Worm (Caenorhabditis elegans) whole organism, mixed stage, embryonic: ENCODE data around the gene K10C2.7.

Source experiments
- M03D4.4 ChIP-seq: sonication (generic microtip); optimal IDR thresholded peaks from 2 replicates; lab custom pipeline; 2017; ENCODE audit warnings: mild to moderate bottlenecking, missing genetic modification characterization, missing compliant biosample characterization
- bed-3 ChIP-seq: fragments of 200-800 bp; sonication (Bioruptor generic); optimal IDR thresholded peaks from 3 replicates; lab custom pipeline; 2018; ENCODE audit warnings: mild to moderate bottlenecking, missing genetic modification characterization, moderate library complexity, missing compliant biosample characterization
- blmp-1 ChIP-seq: fragments of 150-350 bp; optimal IDR thresholded peaks from 2 replicates; lab custom pipeline; 2014; ENCODE audit warnings: missing biosample characterization, missing genetic modification characterization
- ceh-43 ChIP-seq: fragments of 200-800 bp; sonication (Bioruptor generic); optimal IDR thresholded peaks from 2 replicates; lab custom pipeline; 2018; ENCODE audit warnings: mild to moderate bottlenecking, missing genetic modification characterization, moderate library complexity, missing compliant biosample characterization
- ceh-83 ChIP-seq: fragments of 200-800 bp; sonication (Bioruptor generic); optimal IDR thresholded peaks from 2 replicates; lab custom pipeline; 2018; ENCODE audit warnings: mild to moderate bottlenecking, missing genetic modification characterization, missing compliant biosample characterization
- cnd-1 ChIP-seq: fragments of 200-800 bp; sonication (Bioruptor generic); optimal IDR thresholded peaks from 2 replicates; lab custom pipeline; 2018; ENCODE audit warnings: mild to moderate bottlenecking, missing genetic modification characterization, missing compliant biosample characterization
- drap-1 ChIP-seq: fragments of 200-800 bp; sonication (Bioruptor generic); optimal IDR thresholded peaks from 3 replicates; lab custom pipeline; 2018; ENCODE audit warnings: mild to moderate bottlenecking, missing genetic modification characterization, missing compliant biosample characterization
- elt-1 ChIP-seq: sonication (generic microtip); optimal IDR thresholded peaks from 2 replicates; lab custom pipeline; 2017; ENCODE audit warnings: missing genetic modification characterization, mild to moderate bottlenecking, missing compliant biosample characterization, antibody characterized with exemption, moderate library complexity, borderline replicate concordance; ENCODE audit not compliant: insufficient read depth
- elt-3 ChIP-seq: fragments of 150-350 bp; optimal IDR thresholded peaks from 2 replicates; lab custom pipeline; 2014; ENCODE audit warnings: missing biosample characterization, missing genetic modification characterization
- flh-1 ChIP-seq: fragments of 200-800 bp; sonication (Bioruptor generic); optimal IDR thresholded peaks from 2 replicates; lab custom pipeline; 2018; ENCODE audit warnings: mild to moderate bottlenecking, missing genetic modification characterization, moderate library complexity, missing compliant biosample characterization
- ham-2 ChIP-seq: fragments of 200-800 bp; sonication (Bioruptor generic); optimal IDR thresholded peaks from 2 replicates; lab custom pipeline; 2018; ENCODE audit warnings: mild to moderate bottlenecking, missing genetic modification characterization, missing compliant biosample characterization
- hlh-1 ChIP-seq: fragments of 150-350 bp; optimal IDR thresholded peaks from 2 replicates; lab custom pipeline; 2014; ENCODE audit warnings: missing biosample characterization, missing genetic modification reagents, missing genetic modification characterization
- lin-13 ChIP-seq: fragments of 150-350 bp; optimal IDR thresholded peaks from 2 replicates; lab custom pipeline; 2014; ENCODE audit warnings: missing biosample characterization, missing genetic modification characterization
- lin-32 ChIP-seq: fragments of 200-800 bp; sonication (Bioruptor generic); optimal IDR thresholded peaks from 2 replicates; lab custom pipeline; 2018; ENCODE audit warnings: mild to moderate bottlenecking, missing genetic modification characterization, missing compliant biosample characterization
- lsy-2 ChIP-seq: fragments of 150-350 bp; optimal IDR thresholded peaks from 2 replicates; lab custom pipeline; 2014; ENCODE audit warnings: missing biosample characterization, missing genetic modification characterization
- mab-5 ChIP-seq: fragments of 150-350 bp; optimal IDR thresholded peaks from 2 replicates; lab custom pipeline; 2014; ENCODE audit warnings: missing biosample characterization, missing genetic modification characterization
- mep-1 ChIP-seq: fragments of 150-350 bp; optimal IDR thresholded peaks from 2 replicates; lab custom pipeline; 2017; ENCODE audit warnings: missing biosample characterization, missing genetic modification reagents, missing genetic modification characterization, inconsistent platforms
- mls-2 ChIP-seq: sonication (generic microtip); optimal IDR thresholded peaks from 2 replicates; lab custom pipeline; 2016; ENCODE audit warnings: mild to moderate bottlenecking, missing genetic modification characterization, moderate library complexity, missing compliant biosample characterization
- nhr-12 ChIP-seq: fragments of 150-350 bp; optimal IDR thresholded peaks from 2 replicates; lab custom pipeline; 2014; ENCODE audit warnings: missing biosample characterization, missing genetic modification characterization
- nhr-2 ChIP-seq: fragments of 150-350 bp; optimal IDR thresholded peaks from 2 replicates; lab custom pipeline; 2014; ENCODE audit warnings: missing biosample characterization, missing genetic modification characterization
- nhr-28 ChIP-seq: fragments of 150-350 bp; optimal IDR thresholded peaks from 2 replicates; lab custom pipeline; 2014; ENCODE audit warnings: missing biosample characterization, missing genetic modification characterization
- nhr-76 ChIP-seq: sonication (generic microtip); optimal IDR thresholded peaks from 2 replicates; lab custom pipeline; 2017; ENCODE audit warnings: missing biosample characterization, missing genetic modification characterization
- pha-4 ChIP-seq: fragments of 150-350 bp; optimal IDR thresholded peaks from 2 replicates; lab custom pipeline; 2018; ENCODE audit warnings: missing biosample characterization, missing genetic modification reagents, missing genetic modification characterization
- sem-2 ChIP-seq: fragments of 200-800 bp; sonication (Bioruptor generic); optimal IDR thresholded peaks from 2 replicates; lab custom pipeline; 2018; ENCODE audit warnings: mild to moderate bottlenecking, missing genetic modification characterization, missing compliant biosample characterization
- snpc-4 ChIP-seq: fragments of 150-350 bp; optimal IDR thresholded peaks from 2 replicates; lab custom pipeline; 2014; ENCODE audit warnings: missing biosample characterization, missing genetic modification characterization
- unc-120 ChIP-seq: sonication (generic microtip); optimal IDR thresholded peaks from 2 replicates; lab custom pipeline; 2017; ENCODE audit warnings: missing genetic modification characterization, missing compliant biosample characterization; ENCODE audit not compliant: poor library complexity, severe bottlenecking
- unc-39 ChIP-seq: fragments of 150-350 bp; optimal IDR thresholded peaks from 2 replicates; lab custom pipeline; 2014; ENCODE audit warnings: missing biosample characterization, missing genetic modification characterization
- unc-62 ChIP-seq: fragments of 150-350 bp; optimal IDR thresholded peaks from 2 replicates; lab custom pipeline; 2014; ENCODE audit warnings: missing biosample characterization, missing genetic modification reagents, missing genetic modification characterization
- zip-8 ChIP-seq: fragments of 150-350 bp; optimal IDR thresholded peaks from 2 replicates; lab custom pipeline; 2014; ENCODE audit warnings: missing biosample characterization, missing genetic modification characterization
- ztf-11 ChIP-seq: fragments of 150-350 bp; optimal IDR thresholded peaks from 2 replicates; lab custom pipeline; 2014; ENCODE audit warnings: missing biosample characterization, missing genetic modification characterization

Gene K10C2.7

DNA sequence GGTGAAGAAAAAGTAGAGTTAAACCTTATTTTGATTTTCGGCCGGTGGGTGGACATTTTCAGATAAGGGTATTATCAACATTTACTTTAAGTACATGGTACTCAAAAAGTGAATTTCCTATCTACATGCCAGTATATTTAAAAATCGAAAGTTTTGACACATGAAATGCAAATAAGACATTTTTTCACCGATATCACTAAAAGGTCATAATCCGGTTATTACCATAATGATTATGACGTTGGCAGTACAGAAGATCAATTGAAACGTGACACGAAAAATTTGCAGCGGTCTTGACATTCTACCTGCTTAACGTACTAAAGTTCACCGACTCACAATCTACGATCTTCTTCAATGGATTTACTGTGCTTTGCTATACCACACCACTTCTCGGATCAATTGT, 14.7 kb upstream of the K10C2.7 start:
- TF ChIP-seq lsy-2 (tag; lab: Kevin White, UChicago), result no peak
- TF ChIP-seq mep-1 (tag; lab: Kevin White, UChicago), result no peak
- no peak for TF ChIP-seq nhr-2 (tag; lab: Kevin White, UChicago)
- no peak for TF ChIP-seq lin-13 (tag; lab: Kevin White, UChicago)
- no peak for TF ChIP-seq zip-8 (tag; lab: Kevin White, UChicago)
- TF ChIP-seq hlh-1 (tag; lab: Kevin White, UChicago), result no peak
- no peak for TF ChIP-seq mls-2
- TF ChIP-seq unc-62 (GFP tag; lab: Kevin White, UChicago), result no peak
- no peak for TF ChIP-seq M03D4.4 (tag; lab: Kevin White, UChicago)
- TF ChIP-seq flh-1 (GFP tag; lab: Kevin White, UChicago), result no peak
- no peak for TF ChIP-seq nhr-28 (tag; lab: Kevin White, UChicago)
- no peak for TF ChIP-seq drap-1 (GFP tag; lab: Kevin White, UChicago)
- TF ChIP-seq unc-120 (tag; lab: Kevin White, UChicago), result no peak
- TF ChIP-seq nhr-76, result no peak
- no peak for TF ChIP-seq pha-4 (tag; lab: Kevin White, UChicago)
- TF ChIP-seq bed-3 (GFP tag; lab: Kevin White, UChicago), result no peak
- no peak for TF ChIP-seq elt-1 (tag; lab: Kevin White, UChicago)
- TF ChIP-seq lin-32 (GFP tag; lab: Kevin White, UChicago), result no peak
- TF ChIP-seq ceh-43 (GFP tag; lab: Kevin White, UChicago), result no peak
- TF ChIP-seq blmp-1 (tag; lab: Kevin White, UChicago), result no peak

DNA sequence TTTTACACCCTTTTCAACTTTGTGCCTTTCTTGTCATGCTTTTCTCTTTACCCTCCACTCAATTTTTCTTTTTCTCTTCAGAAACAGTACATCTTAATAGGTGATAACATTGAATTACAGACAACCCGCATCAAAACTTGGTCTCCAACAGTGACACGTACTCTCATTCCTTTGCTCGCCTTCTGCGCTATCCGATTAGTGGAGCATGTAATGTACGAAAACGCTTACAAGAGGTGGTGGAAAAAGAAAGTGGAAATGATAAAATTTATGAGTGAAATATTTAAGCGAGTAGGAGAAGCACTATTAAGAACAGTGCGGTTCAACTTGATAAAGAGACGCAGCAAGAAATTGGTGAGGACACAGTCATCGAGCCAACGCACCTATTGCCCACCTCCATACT, 13.3 kb upstream of the K10C2.7 start, which contains the start of gene pept-1:
TSS of gene pept-1 (plus strand) at position 306 of the 400 bp plus-strand sequence.
- no peak for TF ChIP-seq ztf-11 (tag; lab: Kevin White, UChicago)
- no peak for TF ChIP-seq ceh-83 (GFP tag; lab: Kevin White, UChicago)
- no peak for TF ChIP-seq sem-2 (GFP tag; lab: Kevin White, UChicago)
- TF ChIP-seq nhr-28 (tag; lab: Kevin White, UChicago), result no peak
- TF ChIP-seq unc-39 (tag; lab: Kevin White, UChicago), result no peak
- TF ChIP-seq nhr-12, result no peak
- TF ChIP-seq ham-2 (GFP tag; lab: Kevin White, UChicago), result no peak
- TF ChIP-seq lin-13 (tag; lab: Kevin White, UChicago), result no peak
- TF ChIP-seq unc-62 (GFP tag; lab: Kevin White, UChicago), result no peak
- TF ChIP-seq hlh-1 (tag; lab: Kevin White, UChicago), result no peak
- TF ChIP-seq snpc-4, result no peak
- TF ChIP-seq nhr-2 (tag; lab: Kevin White, UChicago), result no peak
- no peak for TF ChIP-seq cnd-1 (tag; lab: Kevin White, UChicago)
- TF ChIP-seq unc-120 (tag; lab: Kevin White, UChicago), result no peak
- no peak for TF ChIP-seq bed-3 (GFP tag; lab: Kevin White, UChicago)
- no peak for TF ChIP-seq lin-32 (GFP tag; lab: Kevin White, UChicago)
- TF ChIP-seq mls-2, result no peak
- TF ChIP-seq mab-5 (tag; lab: Kevin White, UChicago), result no peak
- TF ChIP-seq lsy-2 (tag; lab: Kevin White, UChicago), result no peak

DNA sequence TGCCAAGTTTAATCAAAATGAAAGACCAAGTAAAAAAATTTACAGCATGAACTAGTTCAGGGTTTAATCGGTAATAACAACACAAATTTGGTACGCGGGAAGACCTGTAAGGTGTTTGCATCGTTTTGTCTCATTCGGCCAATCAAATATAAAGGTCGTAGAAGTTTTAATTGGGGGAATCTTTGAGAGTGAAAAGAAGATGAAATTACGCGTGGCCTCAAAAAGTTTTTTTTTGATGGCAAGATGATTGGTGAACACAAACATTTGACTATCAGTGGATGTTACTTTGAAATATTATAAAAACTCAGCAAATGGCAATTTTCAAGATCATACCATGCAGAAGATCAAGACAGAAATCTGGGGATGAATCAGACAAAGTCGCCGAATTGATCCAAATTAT, 11.9 kb upstream of the K10C2.7 start, which contains the start of gene nas-33:
TSS of gene nas-33 (minus strand) at position 101 of the 400 bp plus-strand sequence.
- TF ChIP-seq pha-4 (tag; lab: Kevin White, UChicago), result no peak
- TF ChIP-seq M03D4.4 (tag; lab: Kevin White, UChicago), result no peak

DNA sequence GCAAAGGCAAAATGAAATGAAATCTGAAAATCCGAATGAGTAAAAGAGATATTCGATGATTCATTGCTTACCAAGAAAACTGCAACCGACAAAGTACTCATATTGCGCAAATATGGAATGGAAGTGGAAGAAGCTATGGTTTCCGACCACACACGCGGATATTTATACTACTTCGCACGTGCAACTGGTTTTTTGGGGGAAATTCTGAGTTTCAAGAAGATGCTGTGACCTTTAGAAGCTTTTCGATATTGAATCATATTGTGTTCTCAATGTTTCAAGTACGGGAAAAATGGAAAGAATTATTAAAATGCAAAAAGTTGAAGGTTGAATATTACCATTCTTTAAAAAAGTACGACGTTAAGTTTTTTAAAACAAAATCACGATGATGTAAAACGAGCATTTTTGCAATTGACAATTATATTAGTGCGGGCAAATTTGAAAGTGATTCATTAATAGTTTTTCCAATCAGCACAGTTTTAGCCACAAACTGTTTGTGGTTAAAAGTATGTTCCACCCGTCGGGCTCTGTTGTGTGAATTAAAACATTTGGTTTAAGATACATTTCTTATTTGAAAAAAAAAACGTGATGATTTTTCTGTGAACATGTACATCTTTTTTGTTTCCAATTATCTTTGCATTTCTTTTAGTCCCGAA, 7.7 kb upstream of the K10C2.7 start, which contains the start of the genes grl-6 and K10C2.6:
TSS of gene grl-6 (minus strand) at position 101 of the 653 bp plus-strand sequence.
TSS of gene K10C2.6 (plus strand) at position 603 of the 653 bp plus-strand sequence.
- TF ChIP-seq nhr-28 (tag; lab: Kevin White, UChicago), result no peak
- TF ChIP-seq mep-1 (tag; lab: Kevin White, UChicago), result no peak

DNA sequence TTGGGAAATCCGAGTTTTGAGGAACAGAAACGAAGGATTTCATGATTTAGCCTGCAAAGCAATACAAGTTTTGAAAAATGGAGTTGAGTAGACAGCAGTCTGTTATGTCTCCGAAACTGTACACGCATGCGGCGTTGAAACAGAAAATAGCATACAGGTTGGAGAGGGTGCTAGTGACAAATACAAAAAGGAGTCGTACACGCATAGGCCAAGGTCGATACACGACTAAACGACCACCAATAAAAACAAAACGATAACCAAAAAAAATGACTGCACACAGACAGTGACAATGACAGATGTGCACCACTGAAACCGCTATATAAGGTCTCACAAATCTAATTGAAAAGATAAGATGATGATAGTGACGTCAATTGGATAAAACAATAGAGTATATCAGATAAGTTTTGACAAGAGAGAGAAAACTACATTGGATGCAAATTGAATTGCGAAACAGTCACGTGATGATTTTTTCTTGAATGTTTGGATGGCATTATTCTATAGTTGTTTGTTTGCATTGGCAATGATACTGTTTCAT, 5.7 kb upstream of the K10C2.7 start, which contains the start of gene fah-1:
TSS of gene fah-1 (minus strand) at position 51 of the 535 bp plus-strand sequence.
- TF ChIP-seq bed-3 (GFP tag; lab: Kevin White, UChicago) (no peak), nhr-2 (tag; lab: Kevin White, UChicago) (peak; percentile 56), ceh-43 (GFP tag; lab: Kevin White, UChicago) (no peak), elt-3 (tag; lab: Kevin White, UChicago) (peak; percentile 69), unc-62 (GFP tag; lab: Kevin White, UChicago) (peak; percentile 30)
